Worm (Caenorhabditis elegans): ENCODE data around the gene oac-52.

Gene oac-52

DNA sequence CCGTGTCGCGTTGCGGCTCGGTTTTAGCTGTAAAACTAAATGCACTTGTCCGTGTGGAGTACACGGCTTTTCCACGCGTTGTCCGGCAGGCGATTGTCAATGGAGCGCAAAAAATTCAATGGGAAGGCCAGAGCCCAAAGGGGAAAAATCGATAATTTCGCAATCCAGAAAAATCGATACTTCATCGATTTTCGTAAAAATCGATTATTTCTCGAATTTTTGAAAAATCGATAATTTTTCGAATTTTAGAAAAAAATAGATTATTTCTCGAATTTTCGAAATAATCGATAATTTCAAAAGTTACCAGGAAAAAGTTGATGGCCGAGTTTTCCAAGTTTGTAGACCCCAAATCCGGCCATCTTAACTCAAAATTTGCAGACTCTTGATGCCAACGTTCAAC, 26.9 kb downstream of the oac-52 start:
- TF ChIP-seq unc-62 (GFP tag; optimal IDR thresholded peaks at IDR 0.05), result no peak

DNA sequence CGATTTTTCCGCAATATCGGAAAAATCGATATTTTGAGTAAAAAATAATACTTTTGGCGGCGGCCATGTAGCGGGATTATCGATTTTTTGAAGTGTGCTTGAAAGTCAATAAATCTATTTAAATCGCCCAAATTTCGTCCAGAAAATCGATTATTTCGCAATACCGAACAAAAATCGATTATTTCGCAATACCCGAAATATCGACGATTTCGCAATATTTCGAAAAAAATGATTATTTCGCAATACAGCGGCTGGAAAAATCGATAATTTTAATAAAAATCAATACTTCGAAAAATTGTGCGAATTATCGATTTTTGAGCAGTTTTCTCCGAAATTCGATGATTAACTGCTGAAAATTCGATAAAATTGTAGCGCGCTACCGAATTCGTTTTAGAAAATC, 28.4 kb downstream of the oac-52 start:
- TF ChIP-seq unc-62 (GFP tag; optimal IDR thresholded peaks at IDR 0.05), result no peak

ce11 chrIV:4317638-4318037, 28.8 kb downstream of the oac-52 start:
- no peak for TF ChIP-seq unc-62 (GFP tag; optimal IDR thresholded peaks at IDR 0.05)

- no peak for TF ChIP-seq unc-62 (GFP tag; optimal IDR thresholded peaks at IDR 0.05)
These were observed 29.5 kb downstream of the oac-52 start, which contains the start of gene Y24D9B.1 for ce11 chrIV:4316813-4317408. Gene Y24D9B.1, plus strand, starts transcription at chrIV:4317358.

- no peak for TF ChIP-seq unc-62 (GFP tag; optimal IDR thresholded peaks at IDR 0.05)
These were observed 39.0 kb downstream of the oac-52 start, which contains the start of gene set-9 for ce11 chrIV:4307227-4307946. Gene set-9, plus strand, starts transcription at chrIV:4307896.

- no peak for TF ChIP-seq unc-62 (GFP tag; optimal IDR thresholded peaks at IDR 0.05)
These were observed 40.1 kb downstream of the oac-52 start for ce11 chrIV:4306317-4306716.

DNA sequence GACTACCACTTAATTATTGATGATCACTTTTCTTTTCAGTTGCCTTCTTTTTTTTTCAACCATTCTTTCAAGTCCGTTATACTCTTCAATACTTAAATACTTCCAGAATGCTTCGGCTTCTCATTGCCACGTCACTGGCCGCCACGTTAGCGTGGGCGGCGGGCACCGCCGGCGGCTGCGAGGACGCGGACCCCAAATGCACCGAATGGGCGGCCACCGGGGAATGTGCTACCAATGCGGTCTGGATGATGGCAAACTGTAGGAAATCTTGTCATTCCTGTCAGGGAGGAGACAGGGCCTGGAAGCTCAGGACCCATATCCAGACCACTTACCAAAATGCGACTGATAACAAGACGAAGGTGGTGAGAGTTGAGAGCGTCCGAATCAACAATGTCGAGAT, 45.2 kb downstream of the oac-52 start, which contains the start of gene lgc-22:
TSS of gene lgc-22 (plus strand) at position 105 of the 400 bp plus-strand sequence.
- TF ChIP-seq unc-62 (GFP tag; optimal IDR thresholded peaks at IDR 0.05), result no peak

DNA sequence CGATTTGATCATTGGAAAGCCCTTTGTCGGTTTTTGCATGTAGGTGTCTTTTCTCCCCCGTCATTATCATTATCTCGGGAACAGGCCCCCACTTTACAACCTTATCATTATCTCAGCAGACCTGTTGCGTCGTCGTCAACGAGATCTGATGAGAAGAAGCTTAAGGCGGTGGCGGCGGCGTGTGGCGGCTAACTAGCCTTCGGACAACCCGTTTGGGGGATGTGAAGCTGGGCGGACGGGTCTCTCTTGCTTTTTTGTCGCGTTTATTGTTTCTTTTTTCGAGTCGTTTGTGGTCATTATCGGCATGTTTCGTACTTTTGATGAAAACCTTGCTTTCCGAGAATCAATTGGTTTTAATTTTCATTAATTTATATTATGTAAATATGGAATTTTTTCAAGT, 46.4 kb downstream of the oac-52 start:
- TF ChIP-seq unc-62 (GFP tag; optimal IDR thresholded peaks at IDR 0.05), result no peak

DNA sequence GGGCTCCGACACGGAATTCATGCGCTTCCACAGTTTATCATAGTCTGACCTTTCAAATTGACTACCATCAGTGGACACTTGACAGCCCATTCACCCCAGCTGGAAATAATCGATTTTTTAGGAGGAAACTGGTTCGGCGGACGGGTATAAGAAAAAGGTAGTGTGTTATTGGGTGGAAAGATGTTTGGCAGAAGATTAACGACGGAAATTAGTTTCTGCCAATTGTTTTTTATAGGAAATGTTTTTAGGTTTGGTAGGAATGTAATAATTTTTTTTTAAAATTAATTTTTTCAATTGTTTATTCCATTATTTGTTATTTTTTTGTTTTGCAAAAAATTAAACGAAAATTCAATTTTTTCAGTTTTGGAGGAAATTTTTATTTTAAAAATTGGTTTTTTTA, 47.4 kb downstream of the oac-52 start, which contains the start of gene F15E6.9:
TSS of gene F15E6.9 (minus strand) at position 101 of the 400 bp plus-strand sequence.
- TF ChIP-seq unc-62 (GFP tag; optimal IDR thresholded peaks at IDR 0.05), result no peak

DNA sequence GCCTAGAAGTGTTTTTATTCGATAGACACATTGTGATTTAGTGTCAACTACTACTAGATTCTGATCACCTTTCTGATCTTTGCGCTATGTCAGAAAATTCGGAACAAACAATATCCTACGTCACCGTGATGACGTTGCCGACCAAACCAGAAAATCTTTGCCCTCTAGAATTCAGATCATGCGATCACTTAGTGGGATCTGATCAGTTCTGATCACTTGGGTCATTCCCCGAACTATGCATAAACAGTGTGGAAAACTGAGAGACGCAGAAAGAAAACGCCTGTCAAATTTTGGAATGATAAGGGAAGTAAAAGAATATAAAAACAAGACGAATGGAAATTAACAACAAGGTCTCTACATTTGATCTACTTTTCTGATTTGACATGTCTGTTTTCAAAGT, 51.9 kb downstream of the oac-52 start, which contains the start of gene F15E6.3:
TSS of gene F15E6.3 (plus strand) at position 344 of the 400 bp plus-strand sequence.
- no peak for TF ChIP-seq unc-62 (GFP tag; optimal IDR thresholded peaks at IDR 0.05)

- no peak for TF ChIP-seq unc-62 (GFP tag; optimal IDR thresholded peaks at IDR 0.05)
These were observed 53.8 kb downstream of the oac-52 start, which contains the start of gene F15E6.10 for ce11 chrIV:4292569-4292968. Gene F15E6.10, plus strand, starts transcription at chrIV:4292869.
